Worm (Caenorhabditis elegans) whole organism, L1 larva: Measurements from ENCODE around the gene sap-49.

Source experiments
- C04F5.9 ChIP-seq: sonication (generic microtip); optimal IDR thresholded peaks from 2 replicates; lab custom pipeline; 2016; ENCODE audit warnings: missing genetic modification characterization, missing compliant biosample characterization
- C16A3.4 ChIP-seq: fragments of 150-350 bp; optimal IDR thresholded peaks from 2 replicates; lab custom pipeline; 2014; ENCODE audit warnings: missing biosample characterization, missing genetic modification characterization
- F16B12.6 ChIP-seq: fragments of 150-350 bp; optimal IDR thresholded peaks from 2 replicates; lab custom pipeline; 2014; ENCODE audit warnings: missing biosample characterization, missing genetic modification characterization
- alr-1 ChIP-seq: fragments of 200-800 bp; sonication (Bioruptor generic); optimal IDR thresholded peaks from 2 replicates; lab custom pipeline; 2018; ENCODE audit warnings: borderline replicate concordance, mild to moderate bottlenecking, missing genetic modification characterization, missing compliant biosample characterization
- aly-2 ChIP-seq: fragments of 150-350 bp; optimal IDR thresholded peaks from 2 replicates; lab custom pipeline; 2014; ENCODE audit warnings: missing biosample characterization, missing genetic modification characterization
- ama-1 ChIP-seq: fragments of 150-350 bp; optimal IDR thresholded peaks from 2 replicates; lab custom pipeline; 2014
- blmp-1 ChIP-seq: fragments of 150-350 bp; optimal IDR thresholded peaks from 2 replicates; lab custom pipeline; 2014; ENCODE audit warnings: missing biosample characterization, missing genetic modification characterization
- ceh-63 ChIP-seq: fragments of 200-800 bp; sonication (Bioruptor generic); optimal IDR thresholded peaks from 2 replicates; lab custom pipeline; 2018; ENCODE audit warnings: mild to moderate bottlenecking, missing genetic modification characterization, missing compliant biosample characterization
- ceh-82 ChIP-seq, 3 experiments: fragments of 150-350 bp in 1 of 3; sonication (generic microtip) in 2 of 3; optimal IDR thresholded peaks; 2 replicates each; lab custom pipeline; 2014 to 2017; ENCODE audit warnings: missing biosample characterization in 3 of 3, missing genetic modification characterization in 3 of 3
- ceh-90 ChIP-seq: sonication (generic microtip); optimal IDR thresholded peaks from 2 replicates; lab custom pipeline; 2016; ENCODE audit warnings: missing genetic modification characterization, missing compliant biosample characterization
- dpl-1 ChIP-seq, 3 experiments: fragments of 150-350 bp in 2 of 3; sonication (generic microtip) in 1 of 3; optimal IDR thresholded peaks; 2 replicates each; lab custom pipeline; 2014 to 2017; ENCODE audit warnings: missing biosample characterization in 3 of 3, missing genetic modification characterization in 3 of 3, missing genetic modification reagents in 3 of 3
- dsc-1 ChIP-seq: sonication (generic microtip); optimal IDR thresholded peaks from 2 replicates; lab custom pipeline; 2016; ENCODE audit warnings: mild to moderate bottlenecking, missing genetic modification characterization, missing compliant biosample characterization
- efl-1 ChIP-seq, 4 experiments: fragments of 150-350 bp; optimal IDR thresholded peaks in 3 of 4; peaks in 1 of 4; 1 replicate in 1 of 4; 2 replicates in 3 of 4; lab custom pipeline; 2014; ENCODE audit warnings: missing biosample characterization in 2 of 4, missing genetic modification characterization in 2 of 4, missing genetic modification reagents in 2 of 4
- egl-27 ChIP-seq, 2 experiments: fragments of 150-350 bp in 1 of 2; sonication (generic microtip); optimal IDR thresholded peaks; 3 replicates each; lab custom pipeline; 2017 to 2018; ENCODE audit warnings: missing biosample characterization in 2 of 2, missing genetic modification characterization in 2 of 2, missing genetic modification reagents in 2 of 2
- elt-2 ChIP-seq: sonication (generic microtip); optimal IDR thresholded peaks from 2 replicates; lab custom pipeline; 2016; ENCODE audit warnings: missing genetic modification characterization, mild to moderate bottlenecking, inconsistent platforms, missing compliant biosample characterization, missing genetic modification reagents
- elt-3 ChIP-seq, 6 experiments: fragments of 150-350 bp in 1 of 6; sonication (generic microtip); optimal IDR thresholded peaks; 2 replicates each; lab custom pipeline; 2017 to 2018; ENCODE audit warnings: missing biosample characterization in 6 of 6, missing genetic modification characterization in 6 of 6, inconsistent platforms in 1 of 6
- fkh-10 ChIP-seq: sonication (generic microtip); optimal IDR thresholded peaks from 2 replicates; lab custom pipeline; 2017; ENCODE audit warnings: missing biosample characterization, missing genetic modification reagents, missing genetic modification characterization
- fkh-8 ChIP-seq: sonication (generic microtip); optimal IDR thresholded peaks from 2 replicates; lab custom pipeline; 2016; ENCODE audit warnings: mild to moderate bottlenecking, missing genetic modification characterization, missing compliant biosample characterization
- grh-1 ChIP-seq: fragments of 200-800 bp; sonication (Bioruptor generic); IDR thresholded peaks from 2 replicates; pipeline ENCODE4 v1.3.6; 2022; ENCODE audit warnings: missing genetic modification reagents, missing genetic modification characterization, missing compliant biosample characterization
- hlh-4 ChIP-seq: sonication (generic microtip); optimal IDR thresholded peaks from 2 replicates; lab custom pipeline; 2016; ENCODE audit warnings: mild to moderate bottlenecking, missing genetic modification characterization, missing compliant biosample characterization
- hpl-2 ChIP-seq: fragments of 150-350 bp; optimal IDR thresholded peaks from 2 replicates; lab custom pipeline; 2014; ENCODE audit warnings: missing biosample characterization, missing genetic modification reagents, missing genetic modification characterization
- irx-1 ChIP-seq: sonication (generic microtip); optimal IDR thresholded peaks from 2 replicates; lab custom pipeline; 2016; ENCODE audit warnings: missing genetic modification characterization, missing compliant biosample characterization
- jun-1 ChIP-seq: fragments of 150-350 bp; optimal IDR thresholded peaks from 2 replicates; lab custom pipeline; 2014; ENCODE audit warnings: missing biosample characterization, missing genetic modification reagents, missing genetic modification characterization
- lin-14 ChIP-seq: fragments of 200-800 bp; sonication (Bioruptor generic); optimal IDR thresholded peaks from 2 replicates; lab custom pipeline; 2018; ENCODE audit warnings: mild to moderate bottlenecking, missing genetic modification characterization, moderate library complexity, missing compliant biosample characterization
- lin-15B ChIP-seq: fragments of 150-350 bp; sonication (generic microtip); optimal IDR thresholded peaks from 3 replicates; lab custom pipeline; 2014; ENCODE audit warnings: missing biosample characterization, missing genetic modification characterization
- lin-39 ChIP-seq: fragments of 150-350 bp; optimal IDR thresholded peaks from 2 replicates; lab custom pipeline; 2014; ENCODE audit warnings: missing biosample characterization, missing genetic modification reagents, missing genetic modification characterization
- mdl-1 ChIP-seq, 2 experiments: fragments of 150-350 bp; optimal IDR thresholded peaks; 2 replicates each; lab custom pipeline; 2014 to 2017; ENCODE audit warnings: missing biosample characterization in 2 of 2, missing genetic modification characterization in 2 of 2, inconsistent platforms in 1 of 2
- mep-1 ChIP-seq: fragments of 150-350 bp; optimal IDR thresholded peaks from 2 replicates; lab custom pipeline; 2014; ENCODE audit warnings: missing biosample characterization, missing genetic modification characterization
- nhr-11 ChIP-seq: fragments of 150-350 bp; optimal IDR thresholded peaks from 2 replicates; lab custom pipeline; 2014; ENCODE audit warnings: missing biosample characterization, missing genetic modification characterization
- nhr-12 ChIP-seq: sonication (generic microtip); optimal IDR thresholded peaks from 2 replicates; lab custom pipeline; 2017; ENCODE audit warnings: missing biosample characterization, missing genetic modification characterization
- nhr-20 ChIP-seq: sonication (generic microtip); optimal IDR thresholded peaks from 2 replicates; lab custom pipeline; 2016; ENCODE audit warnings: mild to moderate bottlenecking, missing genetic modification characterization, missing compliant biosample characterization
- nhr-237 ChIP-seq: fragments of 150-350 bp; optimal IDR thresholded peaks from 2 replicates; lab custom pipeline; 2014; ENCODE audit warnings: missing biosample characterization, missing genetic modification characterization
- nhr-71 ChIP-seq: sonication (generic microtip); optimal IDR thresholded peaks from 2 replicates; lab custom pipeline; 2016; ENCODE audit warnings: mild to moderate bottlenecking, missing genetic modification characterization, moderate library complexity, missing compliant biosample characterization
- nhr-76 ChIP-seq: sonication (generic microtip); optimal IDR thresholded peaks from 2 replicates; lab custom pipeline; 2017; ENCODE audit warnings: missing biosample characterization, missing genetic modification characterization
- nhr-77 ChIP-seq: fragments of 150-350 bp; optimal IDR thresholded peaks from 2 replicates; lab custom pipeline; 2014; ENCODE audit warnings: missing biosample characterization, missing genetic modification characterization
- nhr-84 ChIP-seq: sonication (generic microtip); optimal IDR thresholded peaks from 2 replicates; lab custom pipeline; 2017; ENCODE audit warnings: missing biosample characterization, missing genetic modification characterization
- nhr-85 ChIP-seq: sonication (generic microtip); peaks from one replicate; lab custom pipeline; 2016; ENCODE audit warnings: missing genetic modification characterization, inconsistent platforms, missing compliant biosample characterization
- nhr-90 ChIP-seq: sonication (generic microtip); optimal IDR thresholded peaks from 2 replicates; lab custom pipeline; 2016; ENCODE audit warnings: mild to moderate bottlenecking, missing genetic modification characterization, missing compliant biosample characterization; ENCODE audit not compliant: poor library complexity
- pqm-1 ChIP-seq: sonication (generic microtip); optimal IDR thresholded peaks from 3 replicates; lab custom pipeline; 2017; ENCODE audit warnings: missing biosample characterization, missing genetic modification characterization
- skn-1 ChIP-seq: fragments of 150-350 bp; optimal IDR thresholded peaks from 2 replicates; lab custom pipeline; 2014; ENCODE audit warnings: missing biosample characterization, missing genetic modification characterization
- snpc-4 ChIP-seq: fragments of 150-350 bp; optimal IDR thresholded peaks from 2 replicates; lab custom pipeline; 2014; ENCODE audit warnings: missing biosample characterization, missing genetic modification characterization
- snu-23 ChIP-seq: sonication (generic microtip); optimal IDR thresholded peaks from 2 replicates; lab custom pipeline; 2016; ENCODE audit warnings: missing genetic modification characterization, missing compliant biosample characterization
- unc-62 ChIP-seq: fragments of 150-350 bp; optimal IDR thresholded peaks from 2 replicates; lab custom pipeline; 2014; ENCODE audit warnings: missing biosample characterization, missing genetic modification reagents, missing genetic modification characterization
- unc-98 ChIP-seq: fragments of 200-800 bp; sonication (Bioruptor generic); IDR thresholded peaks from 2 replicates; pipeline ENCODE4 v1.3.6; 2022; ENCODE audit warnings: missing genetic modification characterization, missing compliant biosample characterization
- vab-15 ChIP-seq: sonication (generic microtip); optimal IDR thresholded peaks from 2 replicates; lab custom pipeline; 2017; ENCODE audit warnings: missing genotype, mild to moderate bottlenecking, missing genetic modification characterization, missing compliant biosample characterization
- ztf-11 ChIP-seq, 2 experiments: sonication (generic microtip); optimal IDR thresholded peaks; 2 replicates each; lab custom pipeline; 2016 to 2017; ENCODE audit warnings: missing genetic modification characterization in 2 of 2, missing biosample characterization in 1 of 2, missing compliant biosample characterization in 1 of 2
- ztf-4 ChIP-seq: fragments of 150-350 bp; optimal IDR thresholded peaks from 2 replicates; lab custom pipeline; 2014; ENCODE audit warnings: missing biosample characterization, missing genetic modification characterization

The sap-49 gene

ce11 chrII:8035667-8036066 is at the start of gene sap-49:
TSS of gene sap-49 (minus strand) at chrII:8035767.
- TF ChIP-seq nhr-76 (tag; lab: Kevin White, UChicago) (no peak), nhr-77 (tag; lab: Kevin White, UChicago) (no peak), nhr-71 (tag; lab: Kevin White, UChicago) (no peak), skn-1 (tag; lab: Kevin White, UChicago) (no peak), efl-1 (optimal IDR thresholded peaks at IDR 0.05; lab: Kevin White, UChicago) (no peak), efl-1 (GFP tag; optimal IDR thresholded peaks at IDR 0.05 in 1 of 2; lab: Kevin White, UChicago) (no peak), dpl-1 (GFP tag; optimal IDR thresholded peaks at IDR 0.05; lab: Kevin White, UChicago) (no peak), blmp-1 (tag; lab: Kevin White, UChicago) (no peak), unc-62 (GFP tag; lab: Kevin White, UChicago) (no peak)

ce11 chrII:8078041-8078440 is 42.5 kb upstream of the sap-49 start, which contains the start of gene K02C4.5:
TSS of gene K02C4.5 (plus strand) at chrII:8078435.
- TF ChIP-seq nhr-20 (tag; lab: Kevin White, UChicago) (peak; percentile 7), elt-3 (tag; optimal IDR thresholded peaks at IDR 0.05; lab: Kevin White, UChicago) (peak in 2 of 6 experiments; percentile 50 to 62), ceh-90 (no peak), F16B12.6 (tag; lab: Kevin White, UChicago) (no peak), unc-62 (GFP tag; lab: Kevin White, UChicago) (no peak), nhr-71 (tag; lab: Kevin White, UChicago) (peak; percentile 0), lin-14 (GFP tag; lab: Kevin White, UChicago) (peak; percentile 15), nhr-85 (tag; lab: Kevin White, UChicago) (no peak), nhr-12 (tag; lab: Kevin White, UChicago) (no peak), unc-98 (GFP tag; lab: Robert Waterston, UW) (no peak), blmp-1 (tag; lab: Kevin White, UChicago) (peak; percentile 89), hpl-2 (GFP tag; lab: Kevin White, UChicago) (no peak), mep-1 (tag; lab: Kevin White, UChicago) (peak; percentile 33), lin-15B (tag; lab: Kevin White, UChicago) (no peak), elt-2 (tag; lab: Kevin White, UChicago) (peak; percentile 58)

ce11 chrII:8075324-8075810 is 39.8 kb upstream of the sap-49 start, which contains the start of gene K02C4.2:
TSS of gene K02C4.2 (plus strand) at chrII:8075760.
- TF ChIP-seq irx-1 (peak; percentile 48), jun-1 (tag; lab: Kevin White, UChicago) (peak; percentile 60), vab-15 (peak; percentile 83), dsc-1 (tag; lab: Kevin White, UChicago) (peak; percentile 52), hlh-4 (tag; lab: Kevin White, UChicago) (no peak), snu-23 (GFP tag; lab: Kevin White, UChicago) (peak; percentile 86), ama-1 (lab: Kevin White, UChicago) (no peak), fkh-10 (GFP tag; lab: Kevin White, UChicago) (no peak), snpc-4 (tag; lab: Kevin White, UChicago) (peak; percentile 52), nhr-84 (no peak), lin-39 (tag; lab: Kevin White, UChicago) (peak; percentile 18), nhr-20 (tag; lab: Kevin White, UChicago) (peak; percentile 83), C16A3.4 (tag; lab: Kevin White, UChicago) (peak; percentile 88), nhr-90 (peak; percentile 83), ceh-82 (tag; optimal IDR thresholded peaks at IDR 0.05; lab: Kevin White, UChicago) (peak in 2 of 3 experiments; percentile 26 to 60), ceh-63 (no peak), egl-27 (tag; optimal IDR thresholded peaks at IDR 0.05; lab: Kevin White, UChicago) (peak in 1 of 2 experiments; percentile 23), dpl-1 (GFP tag; optimal IDR thresholded peaks at IDR 0.05; lab: Kevin White, UChicago) (peak; percentile 28 to 62 (median 60)), ztf-11 (tag; optimal IDR thresholded peaks at IDR 0.05; lab: Kevin White, UChicago) (peak in 1 of 2 experiments; percentile 7), nhr-237 (tag; lab: Kevin White, UChicago) (no peak), unc-98 (GFP tag; lab: Robert Waterston, UW) (no peak), lin-15B (tag; lab: Kevin White, UChicago) (no peak), C04F5.9 (tag; lab: Kevin White, UChicago) (no peak), grh-1 (no peak), elt-3 (tag; optimal IDR thresholded peaks at IDR 0.05; lab: Kevin White, UChicago) (peak in 3 of 6 experiments; percentile 28 to 77 (median 42)), nhr-11 (tag; lab: Kevin White, UChicago) (no peak), pqm-1 (tag; lab: Kevin White, UChicago) (no peak), alr-1 (tag; lab: Kevin White, UChicago) (no peak), fkh-8 (tag; lab: Kevin White, UChicago) (peak; percentile 47), mdl-1 (tag; optimal IDR thresholded peaks at IDR 0.05; lab: Kevin White, UChicago) (peak in 1 of 2 experiments; percentile 88), aly-2 (peak; percentile 64), ztf-4 (tag; lab: Kevin White, UChicago) (peak; percentile 0)
